Fruit fly (Drosophila melanogaster) whole organism, embryonic: ENCODE results near the gene Vajk1.
A peak's percentile ranks its signal among the peaks of the same experiment; 100 is the strongest.

Experiments used
- ATbp ChIP-seq: fragments of 200-800 bp; sonication (Bioruptor generic); optimal IDR thresholded peaks from 2 replicates; lab custom pipeline; 2017; ENCODE audit warnings: missing biosample characterization, mild to moderate bottlenecking, missing genetic modification characterization, missing genetic modification reagents
- Abd-B ChIP-seq: fragments of 200-800 bp; sonication (Bioruptor generic); optimal IDR thresholded peaks from 2 replicates; lab custom pipeline; 2018; ENCODE audit warnings: missing biosample characterization, mild to moderate bottlenecking, missing genetic modification characterization, moderate library complexity
- CG10565 ChIP-seq: fragments of 200-800 bp; sonication (Bioruptor generic); optimal IDR thresholded peaks from 3 replicates; lab custom pipeline; 2016; ENCODE audit warnings: missing biosample characterization, mild to moderate bottlenecking, missing genetic modification characterization
- CG12219 ChIP-seq: fragments of 200-800 bp; sonication (Bioruptor generic); optimal IDR thresholded peaks from 3 replicates; lab custom pipeline; 2018; ENCODE audit warnings: missing biosample characterization, mild to moderate bottlenecking, missing genetic modification characterization
- CG12391 ChIP-seq: fragments of 200-800 bp; sonication (Bioruptor generic); optimal IDR thresholded peaks from 3 replicates; lab custom pipeline; 2018; ENCODE audit warnings: missing biosample characterization, mild to moderate bottlenecking, missing genetic modification characterization, moderate library complexity
- CG13775 ChIP-seq: fragments of 200-800 bp; sonication (Bioruptor generic); optimal IDR thresholded peaks from 3 replicates; lab custom pipeline; 2017; ENCODE audit warnings: missing biosample characterization, mild to moderate bottlenecking, missing genetic modification characterization
- CG1529 ChIP-seq: fragments of 200-800 bp; sonication (Bioruptor generic); optimal IDR thresholded peaks from 3 replicates; lab custom pipeline; 2018; ENCODE audit warnings: missing biosample characterization, missing genetic modification characterization
- CG15601 ChIP-seq: fragments of 200-800 bp; sonication (Bioruptor generic); optimal IDR thresholded peaks from 3 replicates; lab custom pipeline; 2019; ENCODE audit warnings: missing biosample characterization, mild to moderate bottlenecking, missing genetic modification characterization, moderate library complexity
- CG1602 ChIP-seq: fragments of 200-800 bp; sonication (Bioruptor generic); optimal IDR thresholded peaks from 3 replicates; lab custom pipeline; 2016; ENCODE audit warnings: missing biosample characterization, missing genetic modification characterization
- CG17328 ChIP-seq: fragments of 200-800 bp; sonication (Bioruptor generic); IDR thresholded peaks from 2 replicates; pipeline ENCODE4 v1.3.6; 2022; ENCODE audit warnings: missing biosample characterization, missing genetic modification characterization
- CG17361 ChIP-seq: fragments of 200-800 bp; sonication (Bioruptor generic); IDR thresholded peaks from 3 replicates; pipeline ENCODE4 v1.3.6; 2022; ENCODE audit warnings: missing biosample characterization, missing genetic modification characterization
- CG18599 ChIP-seq: fragments of 200-800 bp; sonication (Bioruptor generic); optimal IDR thresholded peaks from 3 replicates; lab custom pipeline; 2017; ENCODE audit warnings: missing biosample characterization, missing genetic modification characterization, mild to moderate bottlenecking, moderate library complexity, missing genetic modification reagents
- CG2678 ChIP-seq: fragments of 200-800 bp; sonication (Bioruptor generic); optimal IDR thresholded peaks from 3 replicates; lab custom pipeline; 2019; ENCODE audit warnings: missing biosample characterization, mild to moderate bottlenecking, missing genetic modification characterization, moderate library complexity
- CG2712 ChIP-seq: fragments of 200-800 bp; optimal IDR thresholded peaks from 3 replicates; lab custom pipeline; 2019; ENCODE audit warnings: missing biosample characterization, mild to moderate bottlenecking, missing genetic modification characterization, moderate library complexity
- CG2875 ChIP-seq: fragments of 200-800 bp; sonication (Bioruptor generic); optimal IDR thresholded peaks from 2 replicates; lab custom pipeline; 2017; ENCODE audit warnings: missing biosample characterization, mild to moderate bottlenecking, missing genetic modification characterization, missing genetic modification reagents
- CG31224 ChIP-seq: fragments of 200-800 bp; sonication (Bioruptor generic); IDR thresholded peaks from 2 replicates; pipeline ENCODE4 v1.3.6; 2022; ENCODE audit warnings: missing biosample characterization, missing genetic modification characterization
- CG32532 ChIP-seq: fragments of 200-800 bp; sonication (Bioruptor generic); IDR thresholded peaks from 2 replicates; pipeline ENCODE4 v1.3.6; 2022; ENCODE audit warnings: missing biosample characterization, missing genetic modification characterization
- CG33557 ChIP-seq: fragments of 200-800 bp; sonication (Bioruptor generic); optimal IDR thresholded peaks from 2 replicates; lab custom pipeline; 2019; ENCODE audit warnings: missing biosample characterization, mild to moderate bottlenecking, missing genetic modification characterization, moderate library complexity
- CG4424 ChIP-seq: fragments of 200-800 bp; sonication (Bioruptor generic); optimal IDR thresholded peaks from 3 replicates; lab custom pipeline; 2016; ENCODE audit warnings: missing biosample characterization, missing genetic modification characterization
- CG4820 ChIP-seq: fragments of 200-800 bp; sonication (Bioruptor generic); optimal IDR thresholded peaks from 3 replicates; lab custom pipeline; 2016; ENCODE audit warnings: missing biosample characterization, missing genetic modification characterization
- CG5245 ChIP-seq: fragments of 200-800 bp; sonication (Bioruptor generic); optimal IDR thresholded peaks from 3 replicates; lab custom pipeline; 2016; ENCODE audit warnings: missing biosample characterization, missing genetic modification characterization
- CG7839 ChIP-seq: fragments of 200-800 bp; sonication (Bioruptor generic); optimal IDR thresholded peaks from 3 replicates; lab custom pipeline; 2018; ENCODE audit warnings: missing biosample characterization, mild to moderate bottlenecking, missing genetic modification characterization, moderate library complexity
- Doc2 ChIP-seq: fragments of 200-800 bp; sonication (Bioruptor generic); IDR thresholded peaks from 2 replicates; pipeline ENCODE4 v1.3.6; 2022; ENCODE audit warnings: missing biosample characterization, missing genetic modification characterization
- Eip74EF ChIP-seq, 2 experiments: fragments of 200-800 bp in 1 of 2; fragments of >200 bp in 1 of 2; sonication (Bioruptor generic) in 1 of 2; optimal IDR thresholded peaks; 2 replicates each; lab custom pipeline; 2017 to 2019; ENCODE audit warnings: missing biosample characterization in 2 of 2, missing genetic modification characterization in 2 of 2, mild to moderate bottlenecking in 1 of 2, moderate library complexity in 1 of 2
- Oli ChIP-seq: fragments of 200-800 bp; sonication (Bioruptor generic); optimal IDR thresholded peaks from 2 replicates; lab custom pipeline; 2018; ENCODE audit warnings: missing biosample characterization, mild to moderate bottlenecking, missing genetic modification characterization, moderate library complexity
- PHDP ChIP-seq: fragments of 200-800 bp; sonication (Bioruptor generic); optimal IDR thresholded peaks from 3 replicates; lab custom pipeline; 2018; ENCODE audit warnings: missing biosample characterization, mild to moderate bottlenecking, missing genetic modification characterization, moderate library complexity
- Ptx1 ChIP-seq: fragments of 200-800 bp; sonication (Bioruptor generic); IDR thresholded peaks from 2 replicates; pipeline ENCODE4 v1.3.6; 2022; ENCODE audit warnings: missing biosample characterization, missing genetic modification characterization
- az2 ChIP-seq: fragments of 200-800 bp; sonication (Bioruptor generic); optimal IDR thresholded peaks from 3 replicates; lab custom pipeline; 2016; ENCODE audit warnings: missing biosample characterization, missing genetic modification characterization
- chif ChIP-seq, 2 experiments: fragments of 200-800 bp; sonication (Bioruptor generic); optimal IDR thresholded peaks; 3 replicates each; lab custom pipeline; 2016; ENCODE audit warnings: missing biosample characterization in 2 of 2, missing genetic modification characterization in 2 of 2
- crp ChIP-seq, 2 experiments: fragments of 200-800 bp; sonication (Bioruptor generic); optimal IDR thresholded peaks; 2 replicates in 1 of 2; 3 replicates in 1 of 2; lab custom pipeline; 2017; ENCODE audit warnings: missing biosample characterization in 2 of 2, missing genetic modification characterization in 2 of 2, mild to moderate bottlenecking in 1 of 2, moderate library complexity in 1 of 2
- danr ChIP-seq: fragments of 200-800 bp; sonication (Bioruptor generic); IDR thresholded peaks from 2 replicates; pipeline ENCODE4 v1.3.6; 2022; ENCODE audit warnings: missing biosample characterization, missing genetic modification characterization
- eve ChIP-seq, 2 experiments: fragments of >200 bp; optimal IDR thresholded peaks; 2 replicates each; lab custom pipeline; 2017; ENCODE audit warnings: missing biosample characterization in 2 of 2, missing genetic modification characterization in 2 of 2
- fd96Cb ChIP-seq: fragments of 200-800 bp; sonication (Bioruptor generic); optimal IDR thresholded peaks from 2 replicates; lab custom pipeline; 2018; ENCODE audit warnings: missing biosample characterization, mild to moderate bottlenecking, missing genetic modification characterization, moderate library complexity
- gcm ChIP-seq: fragments of 200-800 bp; sonication (Bioruptor generic); optimal IDR thresholded peaks from 2 replicates; lab custom pipeline; 2019; ENCODE audit warnings: missing biosample characterization, mild to moderate bottlenecking, missing genetic modification characterization, moderate library complexity
- grau ChIP-seq: fragments of 200-800 bp; optimal IDR thresholded peaks from 3 replicates; lab custom pipeline; 2019; ENCODE audit warnings: missing biosample characterization, mild to moderate bottlenecking, missing genetic modification characterization, moderate library complexity
- grn ChIP-seq: fragments of 200-800 bp; sonication (Bioruptor generic); optimal IDR thresholded peaks from 3 replicates; lab custom pipeline; 2017; ENCODE audit warnings: missing biosample characterization, missing genetic modification characterization
- gsb ChIP-seq: fragments of 200-800 bp; sonication (Bioruptor generic); IDR thresholded peaks from 2 replicates; pipeline ENCODE4 v1.3.6; 2022; ENCODE audit warnings: missing biosample characterization, missing genetic modification characterization
- kay ChIP-seq: fragments of 200-800 bp; sonication (Bioruptor generic); optimal IDR thresholded peaks from 2 replicates; lab custom pipeline; 2016; ENCODE audit warnings: missing biosample characterization, missing genetic modification characterization
- lab ChIP-seq: fragments of 200-800 bp; sonication (Bioruptor generic); optimal IDR thresholded peaks from 3 replicates; lab custom pipeline; 2017; ENCODE audit warnings: missing biosample characterization, missing genetic modification characterization, mild to moderate bottlenecking, moderate library complexity, missing genetic modification reagents
- luna ChIP-seq: fragments of 200-800 bp; sonication (Bioruptor generic); optimal IDR thresholded peaks from 2 replicates; lab custom pipeline; 2016; ENCODE audit warnings: missing biosample characterization, missing genetic modification characterization
- nom ChIP-seq: fragments of 200-800 bp; sonication (Bioruptor generic); optimal IDR thresholded peaks from 2 replicates; lab custom pipeline; 2017; ENCODE audit warnings: missing biosample characterization, missing genetic modification characterization, mild to moderate bottlenecking, moderate library complexity, missing genetic modification reagents
- oc ChIP-seq: fragments of 200-800 bp; sonication (Bioruptor generic); optimal IDR thresholded peaks from 2 replicates; lab custom pipeline; 2018; ENCODE audit warnings: missing biosample characterization, mild to moderate bottlenecking, missing genetic modification characterization, moderate library complexity
- row ChIP-seq: fragments of 200-800 bp; sonication (Bioruptor generic); IDR thresholded peaks from 3 replicates; pipeline ENCODE4 v1.3.6; 2022; ENCODE audit warnings: missing biosample characterization, missing genetic modification characterization
- sens ChIP-seq: fragments of 200-800 bp; sonication (Bioruptor generic); peaks from one replicate; lab custom pipeline; 2016; ENCODE audit warnings: missing biosample characterization, missing genetic modification characterization
- sim ChIP-seq: fragments of 200-800 bp; sonication (Bioruptor generic); IDR thresholded peaks from 2 replicates; pipeline ENCODE4 v1.3.6; 2022; ENCODE audit warnings: missing biosample characterization, missing genetic modification characterization
- trem ChIP-seq: fragments of 200-800 bp; optimal IDR thresholded peaks from 3 replicates; lab custom pipeline; 2019; ENCODE audit warnings: missing biosample characterization, mild to moderate bottlenecking, missing genetic modification characterization, moderate library complexity
- unpg ChIP-seq: fragments of 200-800 bp; sonication (Bioruptor generic); optimal IDR thresholded peaks from 3 replicates; lab custom pipeline; 2018; ENCODE audit warnings: missing biosample characterization, mild to moderate bottlenecking, missing genetic modification characterization, moderate library complexity
- usp ChIP-seq: fragments of >200 bp; optimal IDR thresholded peaks from 2 replicates; lab custom pipeline; 2017; ENCODE audit warnings: missing biosample characterization, missing genetic modification characterization
- zfh1 ChIP-seq: fragments of 200-800 bp; sonication (Bioruptor generic); IDR thresholded peaks from 3 replicates; pipeline ENCODE4 v1.3.6; 2022; ENCODE audit warnings: missing biosample characterization, missing genetic modification characterization
- zfh2 ChIP-seq: fragments of 200-800 bp; sonication (Bioruptor generic); optimal IDR thresholded peaks from 2 replicates; lab custom pipeline; 2016; ENCODE audit warnings: missing biosample characterization, missing genetic modification characterization

The Vajk1 gene

DNA sequence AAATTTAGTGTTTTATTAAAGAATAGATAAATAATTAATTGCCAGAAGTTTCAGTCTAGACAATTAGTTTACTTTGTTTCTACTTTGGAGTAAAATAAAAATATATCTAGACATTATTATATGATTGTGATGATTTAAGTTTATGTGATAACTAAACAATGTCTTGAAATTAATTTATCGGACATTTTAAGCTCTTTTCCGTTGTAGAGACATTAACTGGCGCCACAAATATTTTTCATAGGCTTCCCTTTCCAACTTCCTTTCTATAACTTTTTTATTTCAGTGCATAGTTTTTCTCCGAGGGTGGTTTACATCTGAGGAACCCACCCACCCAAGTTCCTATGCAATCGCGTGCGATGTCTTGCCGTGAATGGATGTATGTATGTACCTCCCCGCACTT lies 46.7 kb downstream of the Vajk1 start (continued):
- TF ChIP-seq Oli (tag; lab: Kevin White, UChicago), result peak; percentile 60
- TF ChIP-seq Ptx1 (GFP tag; lab: Robert Waterston, UW), result 0 out of 2 replicates have a peak, but pooled peaks have one; percentile 11
- peak; percentile 4 for TF ChIP-seq CG18599 (GFP tag; lab: Kevin White, UChicago)
- TF ChIP-seq Eip74EF (GFP tag; optimal IDR thresholded peaks at IDR 0.05; lab: Kevin White, UChicago), result peak in 1 of 2 experiments; percentile 15
- TF ChIP-seq danr (GFP tag; lab: Robert Waterston, UW), result no peak
- no peak for TF ChIP-seq luna (GFP tag; lab: Kevin White, UChicago)
- peak; percentile 42 for TF ChIP-seq unpg (GFP tag; lab: Kevin White, UChicago)
- TF ChIP-seq CG17328 (GFP tag; lab: Robert Waterston, UW), result peak; percentile 40; the same call in 1 of the 2 replicates
- TF ChIP-seq usp (GFP tag; lab: Kevin White, UChicago), result no peak
- peak; percentile 25 for TF ChIP-seq gcm (GFP tag; lab: Kevin White, UChicago)
- peak; percentile 13 for TF ChIP-seq CG13775 (GFP tag; lab: Kevin White, UChicago)
- TF ChIP-seq lab (GFP tag; lab: Kevin White, UChicago), result peak; percentile 18
- no peak for TF ChIP-seq CG32532 (GFP tag; lab: Robert Waterston, UW)
- TF ChIP-seq Doc2 (GFP tag; lab: Robert Waterston, UW), result no peak
- peak; percentile 11 for TF ChIP-seq CG12219 (GFP tag; lab: Kevin White, UChicago)
- no peak for TF ChIP-seq CG10565 (GFP tag; lab: Kevin White, UChicago)
- peak; percentile 35 for TF ChIP-seq CG5245 (GFP tag; lab: Kevin White, UChicago)
- TF ChIP-seq PHDP (tag; lab: Kevin White, UChicago), result peak; percentile 37
- TF ChIP-seq CG2678 (tag; lab: Kevin White, UChicago), result peak; percentile 56
- peak; percentile 26 for TF ChIP-seq CG4820
- peak; percentile 36 for TF ChIP-seq CG15601 (tag; lab: Kevin White, UChicago)
- TF ChIP-seq sens, result peak; percentile 84
- no peak for TF ChIP-seq grn (GFP tag; lab: Kevin White, UChicago)
- peak; percentile 50 for TF ChIP-seq CG12391 (tag; lab: Kevin White, UChicago)
- TF ChIP-seq CG1602 (GFP tag; lab: Kevin White, UChicago), result peak; percentile 8
- TF ChIP-seq CG7839 (tag; lab: Kevin White, UChicago), result peak; percentile 61
- TF ChIP-seq CG17361 (GFP tag; lab: Robert Waterston, UW), result peak; percentile 76
- peak; percentile 62 for TF ChIP-seq CG2712 (tag; lab: Kevin White, UChicago)
- TF ChIP-seq zfh2 (GFP tag; lab: Kevin White, UChicago), result no peak
- TF ChIP-seq CG31224 (GFP tag; lab: Robert Waterston, UW), result no peak
- TF ChIP-seq CG1529, result peak; percentile 17
- TF ChIP-seq ATbp (GFP tag; lab: Kevin White, UChicago), result peak; percentile 42
- no peak for TF ChIP-seq crp (GFP tag; optimal IDR thresholded peaks at IDR 0.05; lab: Kevin White, UChicago)
- TF ChIP-seq eve (GFP tag; optimal IDR thresholded peaks at IDR 0.05; lab: Kevin White, UChicago), result peak in 1 of 2 experiments; percentile 51
- peak; percentile 39 for TF ChIP-seq trem (tag; lab: Kevin White, UChicago)
- no peak for TF ChIP-seq sim
- TF ChIP-seq row (GFP tag; lab: Robert Waterston, UW), result peak; percentile 40; the same call in 2 of the 3 replicates
- TF ChIP-seq CG4424 (GFP tag; lab: Kevin White, UChicago), result peak; percentile 33
- TF ChIP-seq nom (GFP tag; lab: Kevin White, UChicago), result no peak
- TF ChIP-seq kay, result peak; percentile 13
- 0 out of 3 replicates have a peak, but pooled peaks have one; percentile 30 for TF ChIP-seq zfh1 (GFP tag; lab: Robert Waterston, UW)
- TF ChIP-seq CG33557 (GFP tag; lab: Kevin White, UChicago), result peak; percentile 37
- peak; percentile 48 for TF ChIP-seq az2 (GFP tag; lab: Kevin White, UChicago)
- TF ChIP-seq chif (GFP tag; optimal IDR thresholded peaks at IDR 0.05; lab: Kevin White, UChicago), result peak in 1 of 2 experiments; percentile 3
- TF ChIP-seq fd96Cb, result peak; percentile 27
- peak; percentile 3 for TF ChIP-seq Abd-B (GFP tag; lab: Kevin White, UChicago)
- no peak for TF ChIP-seq gsb (GFP tag; lab: Robert Waterston, UW)
- TF ChIP-seq oc, result no peak
- TF ChIP-seq grau (tag; lab: Kevin White, UChicago), result peak; percentile 50
- peak; percentile 11 for TF ChIP-seq CG2875 (GFP tag; lab: Kevin White, UChicago)
